Worm (Caenorhabditis elegans) whole organism, L3 larva: ENCODE measurements around the gene K06H7.1.

Source experiments
- R02D3.7 ChIP-seq: fragments of 150-350 bp; optimal IDR thresholded peaks from 2 replicates; lab custom pipeline; 2014; ENCODE audit warnings: missing biosample characterization, missing genetic modification characterization
- aly-2 ChIP-seq: fragments of 150-350 bp; optimal IDR thresholded peaks from 2 replicates; lab custom pipeline; 2014; ENCODE audit warnings: missing biosample characterization, missing genetic modification characterization
- ama-1 ChIP-seq: fragments of 150-350 bp; optimal IDR thresholded peaks from 2 replicates; lab custom pipeline; 2018
- ceh-16 ChIP-seq: sonication (generic microtip); optimal IDR thresholded peaks from 2 replicates; lab custom pipeline; 2017; ENCODE audit warnings: missing biosample characterization, missing genetic modification characterization
- ceh-28 ChIP-seq: fragments of 150-350 bp; optimal IDR thresholded peaks from 2 replicates; lab custom pipeline; 2014; ENCODE audit warnings: missing biosample characterization, missing genetic modification reagents, missing genetic modification characterization
- daf-12 ChIP-seq: fragments of 150-350 bp; optimal IDR thresholded peaks from 2 replicates; lab custom pipeline; 2014; ENCODE audit warnings: missing biosample characterization, missing genetic modification reagents, missing genetic modification characterization
- elt-3 ChIP-seq, 3 experiments: fragments of 150-350 bp in 1 of 3; sonication (generic microtip) in 2 of 3; optimal IDR thresholded peaks; 2 replicates in 2 of 3; 4 replicates in 1 of 3; lab custom pipeline; 2014 to 2017; ENCODE audit warnings: missing biosample characterization in 3 of 3, missing genetic modification characterization in 3 of 3
- nhr-23 ChIP-seq: fragments of 150-350 bp; optimal IDR thresholded peaks from 2 replicates; lab custom pipeline; 2014; ENCODE audit warnings: missing biosample characterization, missing genetic modification reagents, missing genetic modification characterization
- nhr-77 ChIP-seq: fragments of 150-350 bp; optimal IDR thresholded peaks from 2 replicates; lab custom pipeline; 2014; ENCODE audit warnings: missing biosample characterization, missing genetic modification characterization
- tbx-2 ChIP-seq: sonication (generic microtip); optimal IDR thresholded peaks from 2 replicates; lab custom pipeline; 2016; ENCODE audit warnings: mild to moderate bottlenecking, missing genetic modification characterization, missing compliant biosample characterization
- unc-62 ChIP-seq: fragments of 150-350 bp; sonication (generic microtip); optimal IDR thresholded peaks from 4 replicates; lab custom pipeline; 2014; ENCODE audit warnings: missing biosample characterization, missing genetic modification reagents, missing genetic modification characterization

DNA sequence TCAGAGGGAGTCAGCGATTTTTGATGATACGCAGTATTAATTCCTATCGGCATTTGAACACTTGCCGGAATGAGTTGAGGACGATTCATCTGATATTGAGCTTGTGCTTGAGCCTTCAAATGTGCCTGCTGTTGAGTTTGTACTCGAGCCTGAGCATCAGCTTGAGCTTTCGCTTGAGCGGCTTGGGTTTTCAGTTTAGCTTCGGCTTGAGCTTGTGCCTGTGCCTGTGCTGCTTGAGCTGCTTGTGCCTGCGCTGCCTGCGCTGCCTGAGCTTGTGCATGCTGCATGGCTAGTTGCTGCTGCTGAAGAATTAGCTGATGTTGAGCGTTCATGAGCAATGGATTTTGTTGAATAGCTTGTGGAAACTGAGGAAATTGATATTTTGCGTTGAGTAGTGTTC, 16.8 kb downstream of the K06H7.1 start:
- TF ChIP-seq aly-2 (tag; lab: Kevin White, UChicago): no peak
- TF ChIP-seq R02D3.7 (tag; lab: Kevin White, UChicago): no peak
- TF ChIP-seq ceh-28 (tag; lab: Kevin White, UChicago): no peak
- TF ChIP-seq ama-1: no peak
- no peak for TF ChIP-seq nhr-77 (tag; lab: Kevin White, UChicago)
- no peak for TF ChIP-seq tbx-2 (tag; lab: Kevin White, UChicago)
- no peak for TF ChIP-seq nhr-23 (tag; lab: Kevin White, UChicago)
- no peak for TF ChIP-seq daf-12 (tag; lab: Kevin White, UChicago)
- TF ChIP-seq unc-62: no peak
- TF ChIP-seq elt-3 (tag; optimal IDR thresholded peaks at IDR 0.05; lab: Kevin White, UChicago): no peak
- no peak for TF ChIP-seq ceh-16 (tag; lab: Kevin White, UChicago)
